Fruit fly (Drosophila melanogaster) whole organism, embryonic: Measurements from ENCODE around the gene CG9503.
A peak's percentile ranks its signal among the peaks of the same experiment; 100 is the strongest.

Source experiments
- BtbVII ChIP-seq: fragments of 200-800 bp; sonication (Bioruptor generic); optimal IDR thresholded peaks from 3 replicates; lab custom pipeline; 2017; ENCODE audit warnings: missing biosample characterization, mild to moderate bottlenecking, missing genetic modification characterization
- CG11696 ChIP-seq: fragments of 200-800 bp; sonication (Bioruptor generic); IDR thresholded peaks from 2 replicates; pipeline ENCODE4 v1.3.6; 2022; ENCODE audit warnings: missing biosample characterization, missing genetic modification characterization
- CG12236 ChIP-seq: fragments of 200-800 bp; sonication (Bioruptor generic); optimal IDR thresholded peaks from 2 replicates; lab custom pipeline; 2016; ENCODE audit warnings: missing biosample characterization, missing genetic modification characterization
- CG2678 ChIP-seq: fragments of 200-800 bp; sonication (Bioruptor generic); optimal IDR thresholded peaks from 3 replicates; lab custom pipeline; 2019; ENCODE audit warnings: missing biosample characterization, mild to moderate bottlenecking, missing genetic modification characterization, moderate library complexity
- CG2875 ChIP-seq: fragments of 200-800 bp; sonication (Bioruptor generic); optimal IDR thresholded peaks from 2 replicates; lab custom pipeline; 2017; ENCODE audit warnings: missing biosample characterization, mild to moderate bottlenecking, missing genetic modification characterization, missing genetic modification reagents
- CG33213 ChIP-seq: fragments of 200-800 bp; sonication (Bioruptor generic); optimal IDR thresholded peaks from 3 replicates; lab custom pipeline; 2016; ENCODE audit warnings: missing biosample characterization, missing genetic modification characterization
- CG34376 ChIP-seq: fragments of 200-800 bp; sonication (Bioruptor generic); optimal IDR thresholded peaks from 2 replicates; lab custom pipeline; 2018; ENCODE audit warnings: missing biosample characterization, mild to moderate bottlenecking, missing genetic modification characterization
- CG3995 ChIP-seq: fragments of 200-800 bp; sonication (Bioruptor generic); optimal IDR thresholded peaks from 3 replicates; lab custom pipeline; 2016; ENCODE audit warnings: missing biosample characterization, missing genetic modification characterization
- CG4820 ChIP-seq: fragments of 200-800 bp; sonication (Bioruptor generic); optimal IDR thresholded peaks from 3 replicates; lab custom pipeline; 2016; ENCODE audit warnings: missing biosample characterization, missing genetic modification characterization
- CG6689 ChIP-seq: fragments of 200-800 bp; sonication (Bioruptor generic); IDR thresholded peaks from 2 replicates; pipeline ENCODE4 v1.3.6; 2022; ENCODE audit warnings: missing biosample characterization, missing genetic modification characterization
- CG7372 ChIP-seq: fragments of 200-800 bp; sonication (Bioruptor generic); IDR thresholded peaks from 2 replicates; pipeline ENCODE4 v1.3.6; 2022; ENCODE audit warnings: missing biosample characterization, missing genetic modification characterization
- CG7839 ChIP-seq: fragments of 200-800 bp; sonication (Bioruptor generic); optimal IDR thresholded peaks from 3 replicates; lab custom pipeline; 2018; ENCODE audit warnings: missing biosample characterization, mild to moderate bottlenecking, missing genetic modification characterization, moderate library complexity
- CG8944 ChIP-seq: fragments of 200-800 bp; sonication (Bioruptor generic); optimal IDR thresholded peaks from 3 replicates; lab custom pipeline; 2016; ENCODE audit warnings: missing biosample characterization, missing genetic modification characterization
- Chrac-16 ChIP-seq: fragments of 200-800 bp; sonication (Bioruptor generic); optimal IDR thresholded peaks from 3 replicates; lab custom pipeline; 2016; ENCODE audit warnings: missing biosample characterization, missing genetic modification characterization
- Deaf1 ChIP-seq: fragments of 200-800 bp; optimal IDR thresholded peaks from 3 replicates; lab custom pipeline; 2019; ENCODE audit warnings: missing biosample characterization, mild to moderate bottlenecking, missing genetic modification characterization, moderate library complexity
- Fer1 ChIP-seq: fragments of 200-800 bp; sonication (Bioruptor generic); optimal IDR thresholded peaks from 2 replicates; lab custom pipeline; 2017; ENCODE audit warnings: missing biosample characterization, mild to moderate bottlenecking, missing genetic modification characterization
- GATAe ChIP-seq: fragments of 200-800 bp; sonication (Bioruptor generic); conservative IDR thresholded peaks from 2 replicates; pipeline ENCODE4 v1.3.6; 2022; ENCODE audit warnings: missing biosample characterization, missing genetic modification characterization
- Hey ChIP-seq: fragments of 200-800 bp; sonication (Bioruptor generic); optimal IDR thresholded peaks from 3 replicates; lab custom pipeline; 2018; ENCODE audit warnings: missing biosample characterization, mild to moderate bottlenecking, missing genetic modification characterization
- Med ChIP-seq: fragments of 200-800 bp; sonication (Bioruptor generic); peaks from one replicate; lab custom pipeline; 2016; ENCODE audit warnings: missing biosample characterization, missing genetic modification characterization, mild to moderate bottlenecking, inconsistent platforms, moderate library complexity
- Neu2 ChIP-seq: fragments of 200-800 bp; sonication (Bioruptor generic); optimal IDR thresholded peaks from 3 replicates; lab custom pipeline; 2016; ENCODE audit warnings: missing biosample characterization, missing genetic modification characterization, borderline replicate concordance
- Pdp1 ChIP-seq, 2 experiments: fragments of 200-800 bp; sonication (Bioruptor generic); optimal IDR thresholded peaks; 3 replicates each; lab custom pipeline; 2016; ENCODE audit warnings: missing biosample characterization in 2 of 2, missing genetic modification characterization in 2 of 2, mild to moderate bottlenecking in 1 of 2, moderate library complexity in 1 of 2
- Sox100B ChIP-seq: fragments of 200-800 bp; sonication (Bioruptor generic); optimal IDR thresholded peaks from 3 replicates; lab custom pipeline; 2018; ENCODE audit warnings: missing biosample characterization, mild to moderate bottlenecking, missing genetic modification characterization
- Vsx1 ChIP-seq: fragments of 200-800 bp; sonication (Bioruptor generic); optimal IDR thresholded peaks from 2 replicates; lab custom pipeline; 2017; ENCODE audit warnings: missing biosample characterization, mild to moderate bottlenecking, missing genetic modification characterization, missing genetic modification reagents
- ac ChIP-seq: fragments of 200-800 bp; sonication (Bioruptor generic); optimal IDR thresholded peaks from 3 replicates; lab custom pipeline; 2017; ENCODE audit warnings: missing biosample characterization, mild to moderate bottlenecking, missing genetic modification characterization
- aop ChIP-seq: fragments of 200-800 bp; sonication (Bioruptor generic); IDR thresholded peaks from 2 replicates; pipeline ENCODE4 v1.3.6; 2022; ENCODE audit warnings: missing biosample characterization, missing genetic modification characterization
- chinmo ChIP-seq: fragments of 200-800 bp; sonication (Bioruptor generic); IDR thresholded peaks from 4 replicates; pipeline ENCODE4 v1.3.6; 2022; ENCODE audit warnings: missing biosample characterization, missing genetic modification characterization; ENCODE audit not compliant: partially characterized antibody
- ci ChIP-seq: fragments of 200-800 bp; sonication (Bioruptor generic); IDR thresholded peaks from 3 replicates; pipeline ENCODE4 v1.3.6; 2022; ENCODE audit warnings: missing biosample characterization, missing genetic modification characterization
- esg ChIP-seq: fragments of 200-800 bp; sonication (Bioruptor generic); conservative IDR thresholded peaks from 2 replicates; pipeline ENCODE4 v1.3.6; 2022; ENCODE audit warnings: missing biosample characterization, missing genetic modification characterization
- exex ChIP-seq: fragments of 200-800 bp; sonication (Bioruptor generic); optimal IDR thresholded peaks from 4 replicates; lab custom pipeline; 2018; ENCODE audit warnings: missing biosample characterization, mild to moderate bottlenecking, missing genetic modification characterization, moderate library complexity
- grn ChIP-seq: fragments of 200-800 bp; sonication (Bioruptor generic); optimal IDR thresholded peaks from 3 replicates; lab custom pipeline; 2017; ENCODE audit warnings: missing biosample characterization, missing genetic modification characterization
- jing ChIP-seq: fragments of 200-800 bp; sonication (Bioruptor generic); optimal IDR thresholded peaks from 2 replicates; lab custom pipeline; 2018; ENCODE audit warnings: missing biosample characterization, mild to moderate bottlenecking, missing genetic modification characterization
- lab ChIP-seq: fragments of 200-800 bp; sonication (Bioruptor generic); optimal IDR thresholded peaks from 3 replicates; lab custom pipeline; 2017; ENCODE audit warnings: missing biosample characterization, missing genetic modification characterization, mild to moderate bottlenecking, moderate library complexity, missing genetic modification reagents
- mirr ChIP-seq: fragments of 200-800 bp; sonication (Bioruptor generic); optimal IDR thresholded peaks from 3 replicates; lab custom pipeline; 2018; ENCODE audit warnings: missing biosample characterization, mild to moderate bottlenecking, missing genetic modification characterization
- nom ChIP-seq: fragments of 200-800 bp; sonication (Bioruptor generic); optimal IDR thresholded peaks from 2 replicates; lab custom pipeline; 2017; ENCODE audit warnings: missing biosample characterization, missing genetic modification characterization, mild to moderate bottlenecking, moderate library complexity, missing genetic modification reagents
- oc ChIP-seq: fragments of 200-800 bp; sonication (Bioruptor generic); optimal IDR thresholded peaks from 2 replicates; lab custom pipeline; 2018; ENCODE audit warnings: missing biosample characterization, mild to moderate bottlenecking, missing genetic modification characterization, moderate library complexity
- sd ChIP-seq: fragments of 200-800 bp; sonication (Bioruptor generic); optimal IDR thresholded peaks from 3 replicates; lab custom pipeline; 2018; ENCODE audit warnings: missing biosample characterization, mild to moderate bottlenecking, missing genetic modification characterization, moderate library complexity
- sens-2 ChIP-seq: fragments of 200-800 bp; sonication (Bioruptor generic); IDR thresholded peaks from 2 replicates; pipeline ENCODE4 v1.3.6; 2022; ENCODE audit warnings: missing biosample characterization, missing genetic modification characterization
- seq ChIP-seq: fragments of 200-800 bp; sonication (Bioruptor generic); IDR thresholded peaks from 2 replicates; pipeline ENCODE4 v1.3.6; 2022; ENCODE audit warnings: missing biosample characterization, missing genetic modification characterization
- sug ChIP-seq: fragments of 200-800 bp; optimal IDR thresholded peaks from 2 replicates; lab custom pipeline; 2019; ENCODE audit warnings: missing biosample characterization, mild to moderate bottlenecking, missing genetic modification characterization, moderate library complexity
- twi ChIP-seq: fragments of 200-800 bp; optimal IDR thresholded peaks from 2 replicates; lab custom pipeline; 2019; ENCODE audit warnings: missing biosample characterization, mild to moderate bottlenecking, missing genetic modification characterization, moderate library complexity
- usp ChIP-seq: fragments of >200 bp; optimal IDR thresholded peaks from 2 replicates; lab custom pipeline; 2017; ENCODE audit warnings: missing biosample characterization, missing genetic modification characterization
- vnd ChIP-seq: fragments of 200-800 bp; sonication (Bioruptor generic); IDR thresholded peaks from 3 replicates; pipeline ENCODE4 v1.3.6; 2022; ENCODE audit warnings: missing biosample characterization, missing genetic modification characterization; ENCODE audit not compliant: partially characterized antibody

The CG9503 gene

DNA sequence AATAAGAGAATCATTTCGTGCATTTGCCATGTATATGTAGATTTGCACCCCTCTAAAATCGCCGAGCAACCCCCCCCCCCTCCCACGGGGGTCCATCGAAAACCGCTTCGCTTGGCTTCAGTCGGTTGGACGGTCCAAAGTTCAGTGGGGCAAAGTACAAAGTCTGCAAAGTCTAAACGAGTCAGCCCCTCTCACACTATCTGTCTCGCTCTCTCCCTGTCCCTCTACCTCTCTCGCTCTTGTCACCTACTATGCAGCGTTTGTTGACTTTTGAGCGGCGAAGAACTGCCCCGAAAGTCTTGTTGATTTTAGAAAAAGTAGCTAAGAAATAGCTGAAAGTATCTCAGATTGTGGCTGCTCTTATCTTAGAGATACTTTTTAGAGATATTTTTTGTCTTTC, 24.1 kb upstream of the CG9503 start (continued):
- 0 out of 2 replicates have a peak, but pooled peaks have one; percentile 23 for TF ChIP-seq CG6689 (GFP tag; lab: Robert Waterston, UW)
- peak; percentile 14 for TF ChIP-seq ac (GFP tag; lab: Kevin White, UChicago)

DNA sequence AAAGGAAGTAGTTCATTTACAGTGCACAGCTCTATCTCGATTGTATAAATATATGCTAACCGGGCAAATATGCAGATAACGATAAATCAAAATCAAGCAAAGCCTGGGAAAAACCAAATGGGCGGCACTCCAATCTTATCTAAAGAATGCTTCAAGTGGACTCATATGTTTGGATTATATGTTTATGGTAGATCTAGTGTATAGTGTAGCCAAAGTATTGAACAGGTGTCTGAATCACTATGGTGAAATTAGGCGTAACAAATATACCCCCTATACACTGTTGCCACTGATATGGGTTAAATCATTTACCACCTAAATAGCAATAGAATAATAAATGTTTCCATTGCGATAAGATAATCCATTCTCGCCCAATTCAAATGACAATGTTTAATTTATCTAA, 23.2 kb upstream of the CG9503 start:
- TF ChIP-seq aop (no peak), CG2875 (GFP tag; lab: Kevin White, UChicago) (no peak), CG12236 (GFP tag; lab: Kevin White, UChicago) (no peak), Hey (peak; percentile 52), mirr (GFP tag; lab: Kevin White, UChicago) (peak; percentile 86), sug (peak; percentile 97), Vsx1 (GFP tag; lab: Kevin White, UChicago) (peak; percentile 0), CG34376 (GFP tag; lab: Kevin White, UChicago) (peak; percentile 38), grn (GFP tag; lab: Kevin White, UChicago) (peak; percentile 19), GATAe (GFP tag; lab: Robert Waterston, UW) (peak; percentile 46; the same call in 1 of the 2 replicates), exex (tag; lab: Kevin White, UChicago) (peak; percentile 88), sens-2 (GFP tag; lab: Robert Waterston, UW) (peak; percentile 53; the same call in 1 of the 2 replicates), twi (tag; lab: Kevin White, UChicago) (peak; percentile 19), Pdp1 (GFP tag; optimal IDR thresholded peaks at IDR 0.05; lab: Kevin White, UChicago) (peak in 1 of 2 experiments; percentile 1), sd (tag; lab: Kevin White, UChicago) (peak; percentile 93), CG7839 (tag; lab: Kevin White, UChicago) (no peak), Fer1 (GFP tag; lab: Kevin White, UChicago) (peak; percentile 1), CG2678 (tag; lab: Kevin White, UChicago) (peak; percentile 21), CG7372 (GFP tag; lab: Robert Waterston, UW) (no peak)

dm6 chrX:14936250-14936649, 13.0 kb upstream of the CG9503 start:
- TF ChIP-seq CG11696 (GFP tag; lab: Robert Waterston, UW) (peak; percentile 41; the same call in 1 of the 2 replicates), Med (GFP tag; lab: Kevin White, UChicago) (peak; percentile 43), oc (tag; lab: Kevin White, UChicago) (no peak), chinmo (no peak), esg (GFP tag; lab: Robert Waterston, UW) (no peak), nom (GFP tag; lab: Kevin White, UChicago) (peak; percentile 53)

DNA sequence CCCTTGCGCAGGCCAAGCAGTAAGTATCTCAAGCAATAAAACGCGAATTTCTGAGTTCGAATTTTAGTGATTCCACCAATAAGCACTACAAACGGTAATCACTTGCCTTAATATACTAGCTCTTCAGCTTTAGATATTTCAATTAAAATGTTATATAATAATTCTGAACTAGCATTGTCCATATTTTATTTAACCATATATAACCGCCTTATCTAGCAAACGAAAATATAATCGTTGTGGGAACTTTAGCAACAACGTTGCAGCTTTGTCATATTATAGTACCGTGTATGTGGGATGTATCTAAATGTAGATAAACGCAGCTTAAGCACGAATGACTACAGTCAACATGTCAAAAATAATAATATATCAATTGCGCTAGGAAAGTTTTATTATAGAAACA, 8.0 kb upstream of the CG9503 start:
- TF ChIP-seq Pdp1 (GFP tag; optimal IDR thresholded peaks at IDR 0.05; lab: Kevin White, UChicago) (peak in 1 of 2 experiments; percentile 64), ci (GFP tag; lab: Robert Waterston, UW) (no peak)
- TF ChIP-seq, all 482 proteins: peak for 1

DNA sequence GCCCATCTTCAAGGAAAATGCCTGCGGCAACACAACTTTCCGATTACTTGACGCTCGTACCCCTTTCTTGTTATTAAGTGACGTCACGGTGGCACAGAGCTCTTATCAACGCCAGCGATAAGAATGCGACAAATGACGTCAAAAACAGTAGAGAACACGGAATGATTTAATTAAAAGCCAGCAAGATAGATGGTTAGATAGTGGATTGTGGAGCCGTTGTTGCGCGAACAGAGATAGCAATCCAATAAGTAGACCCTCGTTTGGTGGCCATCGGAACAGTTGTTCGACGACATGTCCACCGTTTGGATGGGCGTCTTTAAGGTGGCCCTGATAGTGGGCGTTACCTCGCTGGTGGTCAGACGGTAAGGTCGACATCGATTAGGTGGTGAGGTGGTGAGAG, 6.5 kb upstream of the CG9503 start:
- TF ChIP-seq Pdp1 (GFP tag; optimal IDR thresholded peaks at IDR 0.05; lab: Kevin White, UChicago) (peak in 1 of 2 experiments; percentile 60), Chrac-16 (GFP tag; lab: Kevin White, UChicago) (no peak), CG33213 (GFP tag; lab: Kevin White, UChicago) (no peak), lab (GFP tag; lab: Kevin White, UChicago) (peak; percentile 53), Sox100B (GFP tag; lab: Kevin White, UChicago) (no peak), CG11696 (GFP tag; lab: Robert Waterston, UW) (no peak), exex (tag; lab: Kevin White, UChicago) (peak; percentile 79), jing (no peak), Deaf1 (tag; lab: Kevin White, UChicago) (no peak), CG8944 (GFP tag; lab: Kevin White, UChicago) (no peak), Hey (peak; percentile 60), CG34376 (GFP tag; lab: Kevin White, UChicago) (peak; percentile 42), seq (GFP tag; lab: Robert Waterston, UW) (no peak), CG3995 (no peak), vnd (GFP tag; lab: Robert Waterston, UW) (no peak), CG12236 (GFP tag; lab: Kevin White, UChicago) (no peak), BtbVII (GFP tag; lab: Kevin White, UChicago) (peak; percentile 81), Neu2 (GFP tag; lab: Kevin White, UChicago) (no peak), twi (tag; lab: Kevin White, UChicago) (no peak), usp (GFP tag; lab: Kevin White, UChicago) (no peak), CG4820 (GFP tag; lab: Kevin White, UChicago) (no peak)
